Worm (Caenorhabditis elegans): ENCODE measurements around the gene Y75B8A.6.

Y75B8A.6 gene

DNA sequence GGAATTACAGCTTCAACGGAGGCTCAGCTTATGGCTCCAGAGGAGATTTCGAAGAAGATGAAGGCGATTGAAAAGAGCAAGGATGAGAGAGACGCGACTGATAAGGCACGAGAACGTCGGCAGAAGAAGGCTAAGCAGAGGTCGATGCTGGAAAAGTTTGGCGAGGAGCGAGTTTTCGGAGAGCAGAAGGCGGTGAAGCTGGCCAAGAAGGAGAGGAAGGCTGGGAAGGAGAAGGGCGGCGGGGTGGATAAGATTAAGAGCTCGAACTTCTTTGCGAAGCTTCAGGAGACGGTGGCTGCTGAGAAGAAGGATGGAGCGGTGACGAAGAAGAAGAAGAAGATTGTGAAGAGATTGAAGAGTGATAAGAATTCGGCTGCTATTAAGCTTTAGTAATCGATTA is 29.1 kb upstream of the Y75B8A.6 start:
- TF ChIP-seq F13C5.2 (tag; optimal IDR thresholded peaks at IDR 0.05) (no peak), ets-7 (tag; optimal IDR thresholded peaks at IDR 0.05) (no peak), scrt-1 (GFP tag; IDR thresholded peaks at IDR 0.05) (0 out of 2 replicates have a peak, but pooled peaks have one; percentile 26), flt-1 (GFP tag; IDR thresholded peaks at IDR 0.05) (no peak), ama-1 (optimal IDR thresholded peaks at IDR 0.05) (no peak), hmg-4 (GFP tag; optimal IDR thresholded peaks at IDR 0.05) (no peak)

DNA sequence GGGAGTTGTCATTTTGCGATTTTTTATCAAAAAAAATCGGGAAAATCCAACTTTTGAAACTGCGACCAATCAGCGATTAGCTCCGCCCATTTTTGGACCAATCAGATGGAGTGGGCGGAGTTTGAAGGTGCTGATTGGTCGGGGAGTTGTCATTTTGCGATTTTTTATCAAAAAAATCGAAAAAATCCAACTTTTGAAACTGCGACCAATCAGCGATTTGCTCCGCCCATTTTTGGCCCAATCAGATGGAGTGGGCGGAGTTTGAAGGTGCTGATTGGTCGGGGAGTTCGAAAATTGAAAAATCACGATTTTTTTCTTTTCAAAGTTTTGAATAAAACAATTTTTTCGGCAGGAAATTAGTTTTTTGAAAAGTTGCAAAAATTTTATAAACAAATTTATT is 27.4 kb upstream of the Y75B8A.6 start:
- TF ChIP-seq hmbx-1 (tag; optimal IDR thresholded peaks at IDR 0.05), result no peak
- TF ChIP-seq ets-7 (tag; optimal IDR thresholded peaks at IDR 0.05), result no peak
- TF ChIP-seq sea-1 (GFP tag; conservative IDR thresholded peaks at IDR 0.05), result no peak
- TF ChIP-seq tbx-11 (GFP tag; IDR thresholded peaks at IDR 0.05), result no peak
- TF ChIP-seq scrt-1 (GFP tag; IDR thresholded peaks at IDR 0.05), result no peak
- no peak for TF ChIP-seq hmg-4 (GFP tag; optimal IDR thresholded peaks at IDR 0.05)

DNA sequence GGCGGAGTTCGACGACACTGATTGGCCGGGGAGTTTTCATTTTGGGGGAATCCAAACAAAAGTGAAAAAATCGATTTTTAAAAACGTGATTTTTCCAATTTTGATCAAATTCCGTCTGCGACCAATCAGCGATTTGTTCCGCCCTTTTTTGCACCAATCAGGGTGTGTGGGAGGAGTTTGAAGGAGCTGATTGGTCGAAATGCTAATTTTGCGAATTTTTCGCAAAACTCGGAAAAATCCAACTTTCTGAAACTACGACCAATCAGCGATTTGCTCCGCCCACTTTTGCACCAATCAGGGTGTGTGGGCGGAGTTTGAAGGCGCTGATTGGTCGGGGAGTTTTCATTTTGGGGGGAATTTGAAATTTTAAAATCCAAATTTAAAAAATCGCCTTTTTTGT is 26.4 kb upstream of the Y75B8A.6 start:
- TF ChIP-seq hmbx-1 (tag; optimal IDR thresholded peaks at IDR 0.05), result no peak
- TF ChIP-seq flt-1 (GFP tag; IDR thresholded peaks at IDR 0.05), result no peak
- TF ChIP-seq hmg-4 (GFP tag; optimal IDR thresholded peaks at IDR 0.05), result no peak
- no peak for TF ChIP-seq pes-1 (GFP tag; IDR thresholded peaks at IDR 0.05)
- TF ChIP-seq ama-1 (optimal IDR thresholded peaks at IDR 0.05), result no peak
- TF ChIP-seq tbx-37 (GFP tag; conservative IDR thresholded peaks at IDR 0.05), result no peak
- no peak for TF ChIP-seq scrt-1 (GFP tag; IDR thresholded peaks at IDR 0.05)
- TF ChIP-seq tra-4 (tag; optimal IDR thresholded peaks at IDR 0.05), result no peak
- no peak for TF ChIP-seq hnd-1 (tag; optimal IDR thresholded peaks at IDR 0.05)
- no peak for TF ChIP-seq sea-1 (GFP tag; conservative IDR thresholded peaks at IDR 0.05)
- TF ChIP-seq ets-7 (tag; optimal IDR thresholded peaks at IDR 0.05), result no peak
- TF ChIP-seq B0310.2 (tag; optimal IDR thresholded peaks at IDR 0.05), result no peak
- TF ChIP-seq tbx-11 (GFP tag; IDR thresholded peaks at IDR 0.05), result no peak
- no peak for TF ChIP-seq ceh-13 (GFP tag; optimal IDR thresholded peaks at IDR 0.05)
- TF ChIP-seq F13C5.2 (tag; optimal IDR thresholded peaks at IDR 0.05), result no peak
- no peak for TF ChIP-seq aly-1 (tag; optimal IDR thresholded peaks at IDR 0.05)
- TF ChIP-seq ceh-36 (tag; optimal IDR thresholded peaks at IDR 0.05), result no peak

DNA sequence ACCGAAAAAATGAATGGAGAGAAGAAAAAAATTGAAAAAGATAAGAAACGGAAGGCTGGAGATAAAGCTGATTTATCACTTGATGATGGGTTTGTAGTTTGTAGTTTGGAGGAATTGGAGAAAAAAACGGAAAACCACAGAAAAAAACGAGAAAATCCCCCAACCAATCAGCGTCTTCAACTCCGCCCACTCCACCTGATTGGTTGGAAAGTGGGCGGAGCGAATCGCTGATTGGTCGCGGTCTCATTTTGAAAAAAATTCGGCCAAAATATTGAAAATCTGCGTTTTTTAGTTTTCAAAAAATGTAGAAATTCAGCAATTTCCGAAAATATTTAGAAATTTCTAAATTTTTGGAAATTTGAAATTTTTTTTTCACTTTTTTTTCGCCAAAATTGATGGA is 25.6 kb upstream of the Y75B8A.6 start:
- no peak for TF ChIP-seq tbx-37 (GFP tag; conservative IDR thresholded peaks at IDR 0.05)

DNA sequence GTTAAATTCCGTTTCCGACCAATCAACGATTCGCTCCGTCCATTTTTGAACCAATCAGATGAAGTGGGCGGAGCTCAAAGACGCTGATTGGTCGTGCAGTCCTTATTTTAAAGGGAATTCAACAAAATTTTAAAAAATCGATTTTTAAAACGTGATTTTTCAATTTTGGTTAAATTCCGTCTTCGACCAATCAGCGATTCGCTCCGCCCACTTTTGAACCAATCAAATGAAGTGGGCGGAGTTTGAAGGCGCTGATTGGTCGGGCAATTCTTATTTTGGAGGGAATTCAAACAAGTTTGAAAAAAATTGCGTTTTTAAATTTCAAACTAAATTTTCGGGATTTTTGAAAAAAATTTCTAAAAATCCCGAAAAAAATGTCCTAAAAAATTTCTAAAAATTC is 23.4 kb upstream of the Y75B8A.6 start:
- TF ChIP-seq pes-1 (GFP tag; IDR thresholded peaks at IDR 0.05) (no peak), flt-1 (GFP tag; IDR thresholded peaks at IDR 0.05) (no peak), F13C5.2 (tag; optimal IDR thresholded peaks at IDR 0.05) (no peak), ceh-13 (GFP tag; optimal IDR thresholded peaks at IDR 0.05) (no peak), ceh-36 (tag; optimal IDR thresholded peaks at IDR 0.05) (no peak), hnd-1 (tag; optimal IDR thresholded peaks at IDR 0.05) (no peak), ama-1 (optimal IDR thresholded peaks at IDR 0.05) (no peak), hmg-4 (GFP tag; optimal IDR thresholded peaks at IDR 0.05) (no peak), tra-4 (tag; optimal IDR thresholded peaks at IDR 0.05) (no peak), ets-7 (tag; optimal IDR thresholded peaks at IDR 0.05) (no peak), tbx-37 (GFP tag; conservative IDR thresholded peaks at IDR 0.05) (no peak), B0310.2 (tag; optimal IDR thresholded peaks at IDR 0.05) (no peak), aly-1 (tag; optimal IDR thresholded peaks at IDR 0.05) (no peak), hmbx-1 (tag; optimal IDR thresholded peaks at IDR 0.05) (no peak), sea-1 (GFP tag; conservative IDR thresholded peaks at IDR 0.05) (no peak), tbx-11 (GFP tag; IDR thresholded peaks at IDR 0.05) (no peak), scrt-1 (GFP tag; IDR thresholded peaks at IDR 0.05) (no peak)

DNA sequence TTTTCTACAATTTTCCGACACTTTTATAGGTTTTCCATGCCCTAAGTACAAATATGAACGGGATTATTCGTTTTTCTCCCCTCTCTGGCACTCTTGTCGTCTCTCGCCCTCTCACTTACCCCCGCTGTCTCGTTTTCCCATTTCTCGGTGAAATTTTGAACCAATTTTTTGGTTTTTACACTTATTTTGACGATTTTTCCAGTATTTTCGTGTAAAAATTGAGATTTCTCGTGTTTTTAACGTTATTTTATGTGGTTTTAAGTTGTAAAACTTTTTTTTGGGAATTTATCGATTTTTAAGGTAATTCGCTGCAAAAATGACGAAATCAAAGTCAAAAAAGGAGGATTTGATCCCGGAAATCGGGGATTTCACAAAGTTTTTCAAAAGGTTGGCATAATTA is 22.5 kb upstream of the Y75B8A.6 start, which contains the start of gene Y75B8A.7:
Gene Y75B8A.7 (plus strand): TSS at position 301 of the 400 bp plus-strand sequence.
- no peak for TF ChIP-seq B0310.2 (tag; optimal IDR thresholded peaks at IDR 0.05)

DNA sequence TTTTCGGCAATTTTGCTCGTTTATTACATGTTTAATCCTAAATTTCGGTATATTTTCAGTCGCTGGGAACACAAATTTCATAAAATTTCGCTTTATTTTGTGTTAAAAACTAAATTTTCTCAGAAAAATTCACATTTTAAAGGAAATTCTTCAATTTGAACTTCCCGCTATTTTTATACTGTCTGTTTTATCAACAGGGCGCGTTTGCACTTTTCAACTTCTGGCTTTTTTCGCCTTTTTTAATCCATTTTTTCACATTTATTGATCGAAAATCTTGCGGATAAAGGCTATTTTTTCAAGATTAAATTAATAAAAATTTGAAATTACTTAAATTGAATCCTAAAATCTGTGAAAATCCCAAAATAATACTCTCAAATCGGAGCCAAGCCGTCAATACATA is 22.0 kb upstream of the Y75B8A.6 start:
- TF ChIP-seq F13C5.2 (tag; optimal IDR thresholded peaks at IDR 0.05) (peak; percentile 5), hmbx-1 (tag; optimal IDR thresholded peaks at IDR 0.05) (no peak)

DNA sequence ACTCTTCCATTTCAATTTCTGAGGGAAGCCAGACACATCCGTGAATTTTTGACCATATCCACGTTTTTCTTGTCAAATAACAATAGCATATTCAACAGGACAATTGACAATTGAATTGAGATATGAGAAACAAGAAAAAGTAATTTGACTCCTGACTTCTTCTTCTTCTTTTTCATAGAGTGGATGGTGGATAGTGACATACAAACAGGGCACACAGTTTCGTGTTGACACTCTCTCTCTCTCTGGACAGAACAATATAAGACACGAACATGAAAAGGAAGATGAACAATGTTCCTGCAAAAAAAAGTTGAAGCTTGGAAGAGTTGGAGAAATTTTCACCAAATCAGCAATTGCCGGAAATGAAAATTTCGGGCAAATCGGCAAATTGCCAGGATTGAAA is 21.0 kb upstream of the Y75B8A.6 start:
- no peak for TF ChIP-seq tra-4 (tag; optimal IDR thresholded peaks at IDR 0.05)
- no peak for TF ChIP-seq pes-1 (GFP tag; IDR thresholded peaks at IDR 0.05)
- no peak for TF ChIP-seq sea-1 (GFP tag; conservative IDR thresholded peaks at IDR 0.05)
- no peak for TF ChIP-seq F13C5.2 (tag; optimal IDR thresholded peaks at IDR 0.05)
- no peak for TF ChIP-seq ets-7 (tag; optimal IDR thresholded peaks at IDR 0.05)
- TF ChIP-seq ceh-36 (tag; optimal IDR thresholded peaks at IDR 0.05), result no peak
- TF ChIP-seq tbx-11 (GFP tag; IDR thresholded peaks at IDR 0.05), result no peak
- no peak for TF ChIP-seq hmg-4 (GFP tag; optimal IDR thresholded peaks at IDR 0.05)

DNA sequence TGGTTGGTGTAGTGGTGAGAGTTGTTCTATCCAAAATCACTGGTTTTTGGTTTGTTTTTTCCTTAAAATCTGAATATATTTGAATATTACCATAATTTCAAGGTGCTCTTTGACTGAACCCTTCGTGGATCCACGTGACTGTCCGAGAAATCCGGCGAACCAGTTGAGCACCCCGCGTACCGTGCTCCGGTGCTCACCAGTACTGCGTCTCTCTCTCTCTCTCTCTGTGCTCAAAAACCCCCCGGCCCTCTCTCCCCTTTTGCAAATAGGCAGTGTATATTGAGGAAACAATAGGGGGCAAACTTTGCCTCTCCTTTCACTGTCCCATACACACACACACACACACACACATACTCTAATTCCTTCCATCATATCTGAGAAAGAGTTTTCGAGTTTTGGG is 19.8 kb upstream of the Y75B8A.6 start:
- TF ChIP-seq hmbx-1 (tag; optimal IDR thresholded peaks at IDR 0.05) (no peak), pes-1 (GFP tag; IDR thresholded peaks at IDR 0.05) (no peak), scrt-1 (GFP tag; IDR thresholded peaks at IDR 0.05) (no peak), aly-1 (tag; optimal IDR thresholded peaks at IDR 0.05) (peak; percentile 30), ceh-13 (GFP tag; optimal IDR thresholded peaks at IDR 0.05) (no peak)

Data from whole organism, early embryonic.